Fruit fly (Drosophila melanogaster) S2 (cell line): Measurements from ENCODE around the gene OtopLc.

ENCODE experiments used
- CG8478 ChIP-seq: fragments of >200 bp; optimal IDR thresholded peaks from 2 replicates; lab custom pipeline; 2018
- CTCF ChIP-seq, 2 experiments: fragments of >200 bp; optimal IDR thresholded peaks; 2 replicates each; lab custom pipeline; 2018

DNA sequence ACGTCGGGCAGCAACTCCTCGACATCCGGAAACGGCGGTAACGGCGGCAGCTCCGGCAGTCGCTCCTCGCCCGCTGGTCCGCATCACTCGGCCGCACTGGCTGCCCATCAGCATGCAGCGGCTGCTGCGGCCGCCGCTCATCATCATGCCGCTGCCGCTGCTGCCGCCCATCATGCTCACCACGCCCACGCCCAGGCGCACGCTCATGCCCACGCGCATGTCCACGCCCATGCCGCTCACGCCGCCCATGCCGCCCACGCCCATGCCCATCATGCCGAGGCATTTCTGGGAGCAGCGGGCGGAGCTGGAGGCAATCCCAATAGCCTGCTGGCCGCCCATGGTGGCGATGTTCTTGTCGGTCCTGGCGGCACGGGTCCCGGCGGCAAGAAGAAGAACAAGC lies 56.3 kb downstream of the OtopLc start:
- TF ChIP-seq CG8478 (lab: Kevin White, UChicago) (no peak), CTCF (optimal IDR thresholded peaks at IDR 0.05; lab: Kevin White, UChicago) (no peak)
